Fruit fly (Drosophila melanogaster) Kc167 (cell line): ENCODE data around the gene CG3597.

ENCODE experiments used
- Myc ChIP-seq: fragments of >200 bp; optimal IDR thresholded peaks from 2 replicates; lab custom pipeline; 2017; ENCODE audit warnings: missing external identifiers
- Sin3A ChIP-seq: fragments of >200 bp; optimal IDR thresholded peaks from 2 replicates; lab custom pipeline; 2018; ENCODE audit warnings: missing external identifiers
- h ChIP-seq: fragments of >200 bp; optimal IDR thresholded peaks from 3 replicates; lab custom pipeline; 2018; ENCODE audit warnings: missing external identifiers
- insv ChIP-seq: fragments of >200 bp; optimal IDR thresholded peaks from 3 replicates; lab custom pipeline; 2018; ENCODE audit warnings: missing external identifiers
- psq ChIP-seq: fragments of >200 bp; optimal IDR thresholded peaks from 2 replicates; lab custom pipeline; 2017; ENCODE audit warnings: missing external identifiers
- ttk ChIP-seq: sonication (Bioruptor generic); optimal IDR thresholded peaks from 2 replicates; lab custom pipeline; 2017; ENCODE audit warnings: missing external identifiers

Gene CG3597

dm6 chr2L:2365077-2365651 is 6.2 kb downstream of the CG3597 start, which contains the start of the genes Rab5 and Axud1:
Rab5 (minus strand) TSS chr2L:2365273.
Axud1 (plus strand) TSS chr2L:2365345.
- no peak for TF ChIP-seq psq (lab: Kevin White, UChicago)
- no peak for TF ChIP-seq insv
- TF ChIP-seq Myc (lab: Kevin White, UChicago) = no peak
- no peak for TF ChIP-seq ttk (lab: Kevin White, UChicago)
- no peak for TF ChIP-seq Sin3A (lab: Kevin White, UChicago)
- no peak for TF ChIP-seq h (lab: Kevin White, UChicago)

- TF ChIP-seq Sin3A (lab: Kevin White, UChicago) (no peak), ttk (lab: Kevin White, UChicago) (no peak), Myc (lab: Kevin White, UChicago) (no peak), insv (no peak), h (lab: Kevin White, UChicago) (no peak), psq (lab: Kevin White, UChicago) (no peak)
Observed at dm6 chr2L:2364200-2364754, 7.0 kb downstream of the CG3597 start.

- TF ChIP-seq ttk (lab: Kevin White, UChicago) = no peak
- no peak for TF ChIP-seq Sin3A (lab: Kevin White, UChicago)
Observed at dm6 chr2L:2363626-2364147, 7.6 kb downstream of the CG3597 start.

dm6 chr2L:2362808-2363394 is 8.4 kb downstream of the CG3597 start:
- TF ChIP-seq psq (lab: Kevin White, UChicago) = no peak

dm6 chr2L:2361893-2362807 is 9.2 kb downstream of the CG3597 start:
- no peak for TF ChIP-seq psq (lab: Kevin White, UChicago)

DNA sequence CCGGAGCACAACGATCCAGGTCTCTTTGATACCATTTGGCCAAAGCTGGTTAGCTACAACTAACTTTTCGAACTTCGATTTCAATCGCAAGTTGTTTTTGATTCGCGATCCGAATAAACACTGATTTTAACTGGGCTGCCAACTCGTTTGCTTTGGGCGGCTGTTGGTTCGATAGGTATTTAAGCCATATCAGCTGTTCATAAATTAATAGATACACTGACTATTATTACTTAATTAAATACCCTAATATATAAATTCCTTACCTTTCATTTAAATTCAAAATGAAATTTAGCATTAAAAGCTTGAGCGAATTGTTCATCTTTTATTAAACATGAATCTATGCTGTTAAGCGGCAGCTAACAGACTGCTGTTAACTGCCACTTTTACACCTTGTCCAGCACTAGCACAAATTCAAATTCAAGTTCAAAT is 14.1 kb downstream of the CG3597 start, which contains the start of gene CG9967:
TSS of gene CG9967 (minus strand) at position 129 of the 429 bp plus-strand sequence.
- TF ChIP-seq Myc (lab: Kevin White, UChicago) (no peak), insv (no peak)

dm6 chr2L:2348479-2348878 is 22.8 kb downstream of the CG3597 start:
- TF ChIP-seq h (lab: Kevin White, UChicago) (no peak), Sin3A (lab: Kevin White, UChicago) (no peak), ttk (lab: Kevin White, UChicago) (no peak), insv (no peak), psq (lab: Kevin White, UChicago) (no peak), Myc (lab: Kevin White, UChicago) (no peak)
